Fruit fly (Drosophila melanogaster): Measurements from ENCODE around the gene Fer2.

DNA sequence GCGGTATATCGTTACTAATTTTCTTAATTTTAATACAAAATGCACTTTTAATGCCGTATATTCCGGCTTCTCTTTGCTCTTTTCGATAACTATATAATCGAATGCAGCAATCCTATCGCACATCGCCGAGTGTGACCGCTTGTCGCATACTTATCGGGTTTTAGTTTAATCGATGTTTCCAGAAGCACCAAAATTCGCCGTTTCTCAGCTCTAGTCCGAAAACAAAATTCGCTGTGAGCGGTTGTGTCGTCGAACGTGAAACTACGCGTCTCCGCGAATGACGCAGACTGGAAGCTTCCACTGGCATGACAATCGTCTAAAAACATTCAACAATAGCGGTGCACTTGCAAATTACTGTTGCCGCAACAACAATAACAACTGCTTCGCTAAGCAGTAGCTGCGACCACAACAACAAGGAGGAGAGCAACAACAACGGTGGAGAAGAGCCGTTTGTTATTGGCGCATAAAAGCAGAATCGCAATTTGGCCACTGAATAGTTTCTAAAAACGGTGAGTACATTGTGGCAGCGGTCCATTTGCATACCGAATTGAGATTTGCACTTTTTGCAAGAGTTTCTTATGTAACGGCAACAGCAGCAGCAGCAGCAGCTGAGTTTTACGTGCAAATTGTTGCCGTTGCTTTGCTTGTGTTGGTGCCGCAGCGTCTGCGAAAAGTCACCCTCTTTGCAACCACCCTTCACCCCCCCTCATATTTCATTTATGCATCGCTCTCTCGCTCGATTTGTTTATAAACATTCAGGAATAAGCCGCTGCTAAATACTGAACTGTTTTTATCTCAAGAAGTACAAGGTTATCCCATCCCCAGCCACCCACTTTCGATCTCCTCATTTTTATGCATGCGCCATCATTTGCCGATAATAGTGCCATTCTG is 35.9 kb upstream of the Fer2 start, which contains the start of gene sra:
- TF ChIP-seq CG1621 (tag; optimal IDR thresholded peaks at IDR 0.05), result peak; percentile 88
- TF ChIP-seq CG16779 (tag; optimal IDR thresholded peaks at IDR 0.05), result no peak
- no peak for TF ChIP-seq net (GFP tag; optimal IDR thresholded peaks at IDR 0.05)
- TF ChIP-seq Ets21C (GFP tag; optimal IDR thresholded peaks at IDR 0.05), result no peak
- TF ChIP-seq svp (GFP tag), result no peak
- TF ChIP-seq CG9139 (GFP tag; optimal IDR thresholded peaks at IDR 0.05), result no peak
- no peak for TF ChIP-seq fkh (GFP tag; optimal IDR thresholded peaks at IDR 0.05)
- no peak for TF ChIP-seq CG3919 (GFP tag; optimal IDR thresholded peaks at IDR 0.05)
- TF ChIP-seq cyc (GFP tag; optimal IDR thresholded peaks at IDR 0.05), result peak; percentile 11
- no peak for TF ChIP-seq Hr4 (GFP tag; optimal IDR thresholded peaks at IDR 0.05)
- TF ChIP-seq Lpt (GFP tag; optimal IDR thresholded peaks at IDR 0.05), result no peak
- no peak for TF ChIP-seq CG10631 (GFP tag; optimal IDR thresholded peaks at IDR 0.05)

All from whole organism, prepupa.